Worm (Caenorhabditis elegans) whole organism, L3 larva: Measurements from ENCODE around the gene F07C3.3.

Experiments used
- aly-2 ChIP-seq: fragments of 150-350 bp; optimal IDR thresholded peaks from 2 replicates; lab custom pipeline; 2014; ENCODE audit warnings: missing biosample characterization, missing genetic modification characterization
- ama-1 ChIP-seq: fragments of 150-350 bp; optimal IDR thresholded peaks from 2 replicates; lab custom pipeline; 2018
- ceh-16 ChIP-seq: sonication (generic microtip); optimal IDR thresholded peaks from 2 replicates; lab custom pipeline; 2017; ENCODE audit warnings: missing biosample characterization, missing genetic modification characterization
- ceh-28 ChIP-seq: fragments of 150-350 bp; optimal IDR thresholded peaks from 2 replicates; lab custom pipeline; 2014; ENCODE audit warnings: missing biosample characterization, missing genetic modification reagents, missing genetic modification characterization
- ceh-9 ChIP-seq: sonication (generic microtip); optimal IDR thresholded peaks from 2 replicates; lab custom pipeline; 2018; ENCODE audit warnings: missing biosample characterization, missing genetic modification characterization
- elt-1 ChIP-seq: fragments of 150-350 bp; optimal IDR thresholded peaks from 2 replicates; lab custom pipeline; 2014; ENCODE audit warnings: missing biosample characterization, missing genetic modification characterization
- elt-2 ChIP-seq: sonication (generic microtip); optimal IDR thresholded peaks from 2 replicates; lab custom pipeline; 2016; ENCODE audit warnings: missing genetic modification reagents, mild to moderate bottlenecking, missing genetic modification characterization, missing compliant biosample characterization
- fkh-2 ChIP-seq: fragments of 150-350 bp; optimal IDR thresholded peaks from 2 replicates; lab custom pipeline; 2014; ENCODE audit warnings: missing biosample characterization, missing genetic modification reagents, missing genetic modification characterization
- fos-1 ChIP-seq: fragments of 150-350 bp; optimal IDR thresholded peaks from 2 replicates; lab custom pipeline; 2014; ENCODE audit warnings: missing biosample characterization, missing genetic modification characterization
- hmg-11 ChIP-seq: sonication (generic microtip); optimal IDR thresholded peaks from 2 replicates; lab custom pipeline; 2016; ENCODE audit warnings: missing genetic modification characterization, missing compliant biosample characterization
- jun-1 ChIP-seq: fragments of 150-350 bp; optimal IDR thresholded peaks from 2 replicates; lab custom pipeline; 2014; ENCODE audit warnings: missing biosample characterization, missing genetic modification reagents, missing genetic modification characterization
- lin-15B ChIP-seq: fragments of 150-350 bp; optimal IDR thresholded peaks from 2 replicates; lab custom pipeline; 2014; ENCODE audit warnings: missing biosample characterization, missing genetic modification characterization
- lin-39 ChIP-seq: fragments of 150-350 bp; optimal IDR thresholded peaks from 2 replicates; lab custom pipeline; 2018; ENCODE audit warnings: missing biosample characterization, missing genetic modification reagents, missing genetic modification characterization
- lsy-12 ChIP-seq: sonication (generic microtip); optimal IDR thresholded peaks from 2 replicates; lab custom pipeline; 2016; ENCODE audit warnings: mild to moderate bottlenecking, missing genetic modification characterization, missing compliant biosample characterization
- mml-1 ChIP-seq: fragments of 150-350 bp; sonication (generic microtip); optimal IDR thresholded peaks from 3 replicates; lab custom pipeline; 2014; ENCODE audit warnings: missing biosample characterization, missing genetic modification characterization
- nfya-1 ChIP-seq: sonication (generic microtip); optimal IDR thresholded peaks from 2 replicates; lab custom pipeline; 2017; ENCODE audit warnings: missing genetic modification characterization, mild to moderate bottlenecking, missing compliant biosample characterization, antibody characterized with exemption, moderate library complexity; ENCODE audit not compliant: insufficient read depth
- nhr-11 ChIP-seq: fragments of 150-350 bp; optimal IDR thresholded peaks from 2 replicates; lab custom pipeline; 2014; ENCODE audit warnings: missing biosample characterization, missing genetic modification characterization
- nhr-12 ChIP-seq: fragments of 150-350 bp; optimal IDR thresholded peaks from 2 replicates; lab custom pipeline; 2014; ENCODE audit warnings: missing biosample characterization, missing genetic modification characterization
- nhr-23 ChIP-seq: fragments of 150-350 bp; optimal IDR thresholded peaks from 2 replicates; lab custom pipeline; 2014; ENCODE audit warnings: missing biosample characterization, missing genetic modification reagents, missing genetic modification characterization
- nhr-67 ChIP-seq: fragments of 150-350 bp; optimal IDR thresholded peaks from 2 replicates; lab custom pipeline; 2014; ENCODE audit warnings: missing biosample characterization, missing genetic modification characterization
- nhr-76 ChIP-seq: fragments of 150-350 bp; sonication (generic microtip); optimal IDR thresholded peaks from 5 replicates; lab custom pipeline; 2014; ENCODE audit warnings: missing biosample characterization, missing genetic modification characterization
- nhr-77 ChIP-seq: fragments of 150-350 bp; optimal IDR thresholded peaks from 2 replicates; lab custom pipeline; 2014; ENCODE audit warnings: missing biosample characterization, missing genetic modification characterization
- sea-2 ChIP-seq: fragments of 150-350 bp; sonication (generic microtip); optimal IDR thresholded peaks from 4 replicates; lab custom pipeline; 2014; ENCODE audit warnings: missing biosample characterization, missing genetic modification reagents, missing genetic modification characterization
- snpc-4 ChIP-seq: fragments of 150-350 bp; optimal IDR thresholded peaks from 2 replicates; lab custom pipeline; 2014; ENCODE audit warnings: missing biosample characterization, missing genetic modification characterization
- tbx-2 ChIP-seq: sonication (generic microtip); optimal IDR thresholded peaks from 2 replicates; lab custom pipeline; 2016; ENCODE audit warnings: mild to moderate bottlenecking, missing genetic modification characterization, missing compliant biosample characterization
- zag-1 ChIP-seq: fragments of 150-350 bp; optimal IDR thresholded peaks from 2 replicates; lab custom pipeline; 2014; ENCODE audit warnings: missing biosample characterization, missing genetic modification characterization
- ztf-11 ChIP-seq: fragments of 150-350 bp; optimal IDR thresholded peaks from 2 replicates; lab custom pipeline; 2014; ENCODE audit warnings: missing biosample characterization, missing genetic modification characterization
- ztf-4 ChIP-seq: fragments of 150-350 bp; optimal IDR thresholded peaks from 2 replicates; lab custom pipeline; 2014; ENCODE audit warnings: missing biosample characterization, missing genetic modification characterization

F07C3.3 gene

ce11 chrV:9183718-9184441, 48.3 kb downstream of the F07C3.3 start:
- TF ChIP-seq nfya-1 (no peak), lsy-12 (tag; lab: Kevin White, UChicago) (no peak), fos-1 (tag; lab: Kevin White, UChicago) (no peak), nhr-12 (tag; lab: Kevin White, UChicago) (no peak), zag-1 (tag; lab: Kevin White, UChicago) (no peak), ceh-9 (tag; lab: Kevin White, UChicago) (no peak), mml-1 (tag; lab: Kevin White, UChicago) (no peak), elt-2 (tag; lab: Kevin White, UChicago) (no peak), elt-1 (no peak), ztf-4 (no peak), ceh-28 (no peak), nhr-77 (no peak), nhr-76 (tag; lab: Kevin White, UChicago) (no peak), nhr-67 (tag; lab: Kevin White, UChicago) (no peak), ztf-11 (tag; lab: Kevin White, UChicago) (no peak), nhr-11 (no peak), lin-15B (tag; lab: Kevin White, UChicago) (no peak), tbx-2 (tag; lab: Kevin White, UChicago) (no peak), ceh-16 (no peak), nhr-23 (tag; lab: Kevin White, UChicago) (no peak)

- TF ChIP-seq nhr-67 (tag; lab: Kevin White, UChicago) = no peak
- TF ChIP-seq aly-2 (tag; lab: Kevin White, UChicago) = no peak
- TF ChIP-seq zag-1 (tag; lab: Kevin White, UChicago) = no peak
- TF ChIP-seq hmg-11 (tag; lab: Kevin White, UChicago) = no peak
- no peak for TF ChIP-seq snpc-4 (tag; lab: Kevin White, UChicago)
- TF ChIP-seq ztf-11 (tag; lab: Kevin White, UChicago) = no peak
- TF ChIP-seq ama-1 (lab: Kevin White, UChicago) = no peak
- no peak for TF ChIP-seq lin-39 (tag; lab: Kevin White, UChicago)
- TF ChIP-seq lin-15B (tag; lab: Kevin White, UChicago) = no peak
- TF ChIP-seq ztf-4 = no peak
- no peak for TF ChIP-seq jun-1 (tag; lab: Kevin White, UChicago)
- no peak for TF ChIP-seq fkh-2 (tag; lab: Kevin White, UChicago)
- TF ChIP-seq sea-2 = no peak
- TF ChIP-seq tbx-2 (tag; lab: Kevin White, UChicago) = no peak
- TF ChIP-seq, all 47 proteins: peak for 0
These were observed 50.4 kb downstream of the F07C3.3 start, which contains the start of gene ptr-1 for ce11 chrV:9181669-9182250. TSS of gene ptr-1 (minus strand) at chrV:9181719.
